Worm (Caenorhabditis elegans): ENCODE measurements around the gene K08D8.4.
A peak's percentile ranks its signal among the peaks of the same experiment; 100 is the strongest.

Gene K08D8.4

DNA sequence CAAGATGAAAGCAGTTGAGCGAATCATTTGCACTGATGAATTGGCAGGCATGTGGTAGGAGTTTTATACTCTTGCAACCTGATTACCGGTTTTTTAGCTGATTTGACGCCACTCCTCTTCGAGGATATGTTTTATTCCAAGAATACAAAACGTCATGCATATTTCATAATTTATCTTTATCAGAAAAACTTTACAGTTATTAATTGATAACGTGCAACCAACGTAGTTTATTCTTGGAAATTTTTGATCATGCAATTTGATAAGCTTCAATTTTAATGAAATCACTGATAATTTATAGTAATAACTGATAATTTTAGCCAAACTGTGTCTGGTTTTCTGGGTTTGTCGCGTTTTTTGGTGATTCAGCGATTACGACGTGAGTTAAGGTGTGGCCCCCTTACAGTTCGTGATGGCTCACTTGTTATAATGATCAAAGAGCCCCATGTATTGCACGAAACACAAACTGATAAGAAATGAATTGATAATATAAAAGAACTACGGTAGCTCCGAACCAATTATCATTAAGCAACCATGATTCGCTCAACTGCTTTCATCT lies 26.5 kb upstream of the K08D8.4 start, which contains the start of the genes cld-1 and dod-21:
Gene cld-1, minus strand, starts transcription at position 51 of the 556 bp plus-strand sequence.
Gene dod-21, plus strand, starts transcription at position 518 of the 556 bp plus-strand sequence.
- TF ChIP-seq M03D4.4 (tag; optimal IDR thresholded peaks at IDR 0.05) (no peak), ces-1 (GFP tag; optimal IDR thresholded peaks at IDR 0.05) (no peak), lin-32 (GFP tag; optimal IDR thresholded peaks at IDR 0.05) (no peak), nhr-76 (tag; optimal IDR thresholded peaks at IDR 0.05) (no peak), flh-1 (GFP tag; optimal IDR thresholded peaks at IDR 0.05) (no peak), nhr-2 (tag; optimal IDR thresholded peaks at IDR 0.05) (no peak), ceh-43 (GFP tag; optimal IDR thresholded peaks at IDR 0.05) (no peak), elt-3 (tag; optimal IDR thresholded peaks at IDR 0.05) (no peak), mls-2 (tag; optimal IDR thresholded peaks at IDR 0.05) (no peak), ham-2 (GFP tag; optimal IDR thresholded peaks at IDR 0.05) (no peak), nhr-237 (tag; optimal IDR thresholded peaks at IDR 0.05) (no peak), pha-4 (tag; optimal IDR thresholded peaks at IDR 0.05) (no peak), lsy-2 (tag; optimal IDR thresholded peaks at IDR 0.05) (no peak), mep-1 (tag; optimal IDR thresholded peaks at IDR 0.05) (no peak)

DNA sequence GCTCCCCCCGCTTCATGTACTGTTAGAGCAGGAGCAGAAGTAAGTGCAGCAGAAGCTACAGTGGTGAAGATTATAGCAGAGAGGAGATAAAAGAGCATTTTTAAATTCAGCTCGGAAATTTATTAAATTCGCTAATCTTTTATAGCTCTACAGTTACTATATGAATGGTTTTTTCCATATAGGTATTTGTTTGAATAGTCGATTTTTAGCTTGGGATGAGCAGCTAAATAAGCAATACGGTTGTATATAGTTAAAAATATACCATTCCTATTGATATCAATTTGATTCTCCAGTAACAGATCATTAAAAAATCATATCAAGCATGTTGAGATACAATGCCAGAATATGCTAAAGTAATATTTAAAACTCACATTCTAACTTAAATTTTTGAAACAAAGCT lies 16.8 kb upstream of the K08D8.4 start, which contains the start of gene srlf-5:
Gene srlf-5, minus strand, starts transcription at position 101 of the 400 bp plus-strand sequence.
- TF ChIP-seq ham-2 (GFP tag; optimal IDR thresholded peaks at IDR 0.05) (no peak), ztf-11 (tag; optimal IDR thresholded peaks at IDR 0.05) (no peak), nhr-2 (tag; optimal IDR thresholded peaks at IDR 0.05) (no peak), zip-8 (tag; optimal IDR thresholded peaks at IDR 0.05) (no peak), nhr-237 (tag; optimal IDR thresholded peaks at IDR 0.05) (no peak), cnd-1 (tag; optimal IDR thresholded peaks at IDR 0.05) (no peak), M03D4.4 (tag; optimal IDR thresholded peaks at IDR 0.05) (no peak), blmp-1 (tag; optimal IDR thresholded peaks at IDR 0.05) (no peak), elt-3 (tag; optimal IDR thresholded peaks at IDR 0.05) (no peak), tbx-8 (GFP tag; optimal IDR thresholded peaks at IDR 0.05) (no peak), ces-1 (GFP tag; optimal IDR thresholded peaks at IDR 0.05) (no peak), sem-2 (GFP tag; optimal IDR thresholded peaks at IDR 0.05) (no peak), ceh-43 (GFP tag; optimal IDR thresholded peaks at IDR 0.05) (no peak), unc-120 (tag; optimal IDR thresholded peaks at IDR 0.05; ENCODE audit: poor library complexity, severe bottlenecking) (no peak)

DNA sequence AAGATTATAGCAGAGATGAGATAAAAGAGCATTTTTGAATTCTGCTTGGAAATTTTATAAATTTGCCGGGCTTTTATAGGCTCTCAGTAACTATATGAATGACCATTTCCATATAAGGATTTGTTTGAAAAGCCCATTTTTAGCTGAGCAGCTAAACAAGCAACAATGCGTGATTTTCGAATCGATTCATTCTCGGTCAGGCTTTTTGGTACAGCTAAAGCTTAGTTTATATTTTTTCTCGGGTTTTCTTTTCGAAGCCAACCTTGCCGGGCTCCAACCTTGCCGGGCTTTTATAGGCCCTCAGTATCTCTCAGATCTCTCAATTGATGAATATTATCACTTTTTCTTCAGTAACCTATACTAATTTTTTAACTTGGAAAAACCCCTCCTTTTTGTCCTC lies 14.5 kb upstream of the K08D8.4 start, which contains the start of gene srlf-4:
Gene srlf-4, minus strand, starts transcription at position 101 of the 400 bp plus-strand sequence.
- TF ChIP-seq lsy-2 (tag; optimal IDR thresholded peaks at IDR 0.05) (no peak), flh-1 (GFP tag; optimal IDR thresholded peaks at IDR 0.05) (no peak), tbx-8 (GFP tag; optimal IDR thresholded peaks at IDR 0.05) (no peak), unc-120 (tag; optimal IDR thresholded peaks at IDR 0.05; ENCODE audit: poor library complexity, severe bottlenecking) (peak; percentile 13), ham-2 (GFP tag; optimal IDR thresholded peaks at IDR 0.05) (no peak), drap-1 (GFP tag; optimal IDR thresholded peaks at IDR 0.05) (no peak)

DNA sequence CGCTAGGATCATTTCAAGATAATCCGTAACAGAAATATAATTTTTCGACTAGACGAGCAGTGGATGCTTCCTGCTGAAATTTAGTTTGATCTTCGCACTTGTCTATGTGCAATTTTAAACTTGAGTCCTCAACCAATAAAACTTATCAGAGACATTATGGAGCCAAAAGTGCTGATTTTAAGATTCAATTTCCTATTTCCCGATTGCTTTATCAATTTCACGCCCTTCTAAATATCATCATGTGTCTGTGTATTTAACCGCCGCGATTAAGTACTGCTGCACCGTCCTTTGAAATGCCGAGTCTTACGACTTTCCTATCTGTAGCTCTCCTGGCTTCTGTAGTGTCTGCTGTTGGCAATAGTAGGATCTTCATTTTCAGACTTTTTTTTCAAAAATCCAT lies 11.2 kb upstream of the K08D8.4 start, which contains the start of gene C32H11.4:
Gene C32H11.4, plus strand, starts transcription at position 238 of the 400 bp plus-strand sequence.
- TF ChIP-seq elt-3 (tag; optimal IDR thresholded peaks at IDR 0.05) (no peak), M03D4.4 (tag; optimal IDR thresholded peaks at IDR 0.05) (no peak), hlh-1 (tag; optimal IDR thresholded peaks at IDR 0.05) (no peak), unc-39 (tag; optimal IDR thresholded peaks at IDR 0.05) (no peak), tbx-8 (GFP tag; optimal IDR thresholded peaks at IDR 0.05) (no peak), ces-1 (GFP tag; optimal IDR thresholded peaks at IDR 0.05) (no peak), bed-3 (GFP tag; optimal IDR thresholded peaks at IDR 0.05) (no peak), ceh-83 (GFP tag; optimal IDR thresholded peaks at IDR 0.05) (no peak), pha-4 (tag; optimal IDR thresholded peaks at IDR 0.05) (no peak), snpc-4 (tag; optimal IDR thresholded peaks at IDR 0.05) (no peak)

DNA sequence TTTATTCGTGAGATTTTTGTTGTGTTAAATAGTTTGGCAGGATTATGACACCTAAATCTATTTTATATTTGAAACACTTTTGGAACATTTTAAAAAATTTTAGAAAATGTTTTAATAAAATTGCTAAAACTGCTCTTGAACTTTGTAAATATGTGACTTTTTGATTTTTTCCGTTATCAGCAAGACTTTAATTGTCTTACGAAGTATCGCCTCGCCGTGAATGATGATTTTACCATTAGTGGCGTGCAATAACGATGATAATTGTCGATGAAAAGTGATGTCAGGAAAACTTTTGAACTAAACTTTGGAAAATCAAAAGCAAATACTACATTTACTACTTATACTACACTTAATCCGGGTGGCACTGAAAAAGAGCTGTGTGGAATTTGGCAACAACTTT lies 10.8 kb upstream of the K08D8.4 start:
- TF ChIP-seq M03D4.4 (tag; optimal IDR thresholded peaks at IDR 0.05) (no peak), unc-39 (tag; optimal IDR thresholded peaks at IDR 0.05) (no peak), ztf-11 (tag; optimal IDR thresholded peaks at IDR 0.05) (no peak), nhr-237 (tag; optimal IDR thresholded peaks at IDR 0.05) (no peak), ceh-39 (tag; optimal IDR thresholded peaks at IDR 0.05) (no peak), pha-4 (tag; optimal IDR thresholded peaks at IDR 0.05) (no peak), mab-5 (tag; optimal IDR thresholded peaks at IDR 0.05) (no peak), blmp-1 (tag; optimal IDR thresholded peaks at IDR 0.05) (no peak), snpc-4 (tag; optimal IDR thresholded peaks at IDR 0.05) (no peak), ces-1 (GFP tag; optimal IDR thresholded peaks at IDR 0.05) (no peak), mls-2 (tag; optimal IDR thresholded peaks at IDR 0.05) (no peak), nhr-28 (tag; optimal IDR thresholded peaks at IDR 0.05) (no peak)

All from whole organism, mixed stage, embryonic.